Fruit fly (Drosophila melanogaster): ENCODE results near the gene SdicA.

dm6 chrX:20173464-20173995, 28.2 kb downstream of the SdicA start, which contains the start of gene AnxB10:
- TF ChIP-seq psq (optimal IDR thresholded peaks at IDR 0.05) (no peak), pan (optimal IDR thresholded peaks at IDR 0.05) (no peak), Dll (optimal IDR thresholded peaks at IDR 0.05) (no peak), EcR (GFP tag; optimal IDR thresholded peaks at IDR 0.05) (no peak), CG8478 (optimal IDR thresholded peaks at IDR 0.05) (no peak), usp (GFP tag; optimal IDR thresholded peaks at IDR 0.05) (no peak)

All from whole organism.